Fruit fly (Drosophila melanogaster) whole organism: ENCODE results near the gene CG6836.

Source experiments
- Dll ChIP-seq: fragments of >200 bp; optimal IDR thresholded peaks from 2 replicates; lab custom pipeline; 2017
- EcR ChIP-seq, 2 experiments: fragments of >200 bp; optimal IDR thresholded peaks; 2 replicates each; lab custom pipeline; 2017; ENCODE audit warnings: missing biosample characterization in 2 of 2, missing genetic modification characterization in 2 of 2, missing genetic modification reagents in 2 of 2
- psq ChIP-seq: fragments of >200 bp; optimal IDR thresholded peaks from 2 replicates; lab custom pipeline; 2017
- usp ChIP-seq: fragments of >200 bp; optimal IDR thresholded peaks from 2 replicates; lab custom pipeline; 2017; ENCODE audit warnings: missing biosample characterization, missing genetic modification characterization, mixed read lengths

DNA sequence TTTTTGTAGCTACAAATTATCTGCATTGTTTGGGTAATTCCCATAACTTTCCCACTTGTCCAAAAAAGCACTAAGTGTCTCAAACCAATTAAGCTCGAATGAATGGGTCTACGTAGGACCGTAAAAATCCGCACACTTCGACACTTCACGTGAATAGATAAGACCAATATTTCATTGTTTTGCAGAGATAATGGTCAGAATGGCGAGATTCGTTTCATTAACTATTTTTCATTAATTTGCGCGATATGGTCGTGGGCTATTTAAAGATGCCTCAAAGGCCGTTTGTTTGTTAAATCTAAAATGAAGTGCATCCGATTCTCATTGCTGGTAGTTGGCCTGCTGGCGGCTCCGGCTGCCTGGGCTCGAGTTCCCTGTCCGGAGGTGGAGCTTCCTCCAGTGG is 33.1 kb upstream of the CG6836 start, which contains the start of gene CG6839:
- TF ChIP-seq EcR (GFP tag; optimal IDR thresholded peaks at IDR 0.05; lab: Kevin White, UChicago) (no peak), usp (GFP tag; lab: Kevin White, UChicago) (no peak), Dll (lab: Kevin White, UChicago) (no peak), psq (lab: Kevin White, UChicago) (no peak)
